Worm (Caenorhabditis elegans) whole organism, young adult: Measurements from ENCODE around the gene F13E9.16.
A peak's percentile ranks its signal among the peaks of the same experiment; 100 is the strongest.

ENCODE experiments used
- B0336.3 ChIP-seq: fragments of 200-800 bp; sonication (Bioruptor generic); IDR thresholded peaks from 2 replicates; pipeline ENCODE4 v1.3.6; 2022; ENCODE audit warnings: missing genetic modification characterization, missing compliant biosample characterization
- D2030.7 ChIP-seq: fragments of 200-800 bp; sonication (Bioruptor generic); IDR thresholded peaks from 2 replicates; pipeline ENCODE4 v1.3.6; 2022; ENCODE audit warnings: missing genetic modification reagents, missing genetic modification characterization, missing compliant biosample characterization
- F49E8.2 ChIP-seq: sonication (generic microtip); optimal IDR thresholded peaks from 3 replicates; lab custom pipeline; 2017; ENCODE audit warnings: missing genetic modification characterization, mild to moderate bottlenecking, missing compliant biosample characterization, antibody characterized with exemption, moderate library complexity; ENCODE audit not compliant: insufficient read depth
- F52B5.7 ChIP-seq: sonication (generic microtip); optimal IDR thresholded peaks from 2 replicates; lab custom pipeline; 2016; ENCODE audit warnings: mild to moderate bottlenecking, missing genetic modification characterization, missing compliant biosample characterization
- F57A8.1 ChIP-seq: fragments of 200-800 bp; sonication (Bioruptor generic); optimal IDR thresholded peaks from 2 replicates; lab custom pipeline; 2018; ENCODE audit warnings: mild to moderate bottlenecking, missing genetic modification characterization, moderate library complexity, missing compliant biosample characterization
- T07F8.4 ChIP-seq: sonication (generic microtip); optimal IDR thresholded peaks from 2 replicates; lab custom pipeline; 2016; ENCODE audit warnings: mild to moderate bottlenecking, missing genetic modification characterization, moderate library complexity, missing compliant biosample characterization
- T26A5.8 ChIP-seq: sonication (generic microtip); optimal IDR thresholded peaks from 2 replicates; lab custom pipeline; 2016; ENCODE audit warnings: missing genetic modification characterization, missing compliant biosample characterization
- Y53G8AR.9 ChIP-seq: fragments of 200-800 bp; sonication (Bioruptor generic); conservative IDR thresholded peaks from 2 replicates; pipeline ENCODE4 v1.3.6; 2022; ENCODE audit warnings: missing genetic modification reagents, missing genetic modification characterization, missing compliant biosample characterization
- Y95B8A.8 ChIP-seq: fragments of 200-800 bp; sonication (Bioruptor generic); IDR thresholded peaks from 2 replicates; pipeline ENCODE4 v1.3.6; 2022; ENCODE audit warnings: missing genetic modification reagents, missing genetic modification characterization, missing compliant biosample characterization
- atf-7 ChIP-seq: sonication (generic microtip); optimal IDR thresholded peaks from 2 replicates; lab custom pipeline; 2017; ENCODE audit warnings: mild to moderate bottlenecking, missing genetic modification characterization, missing compliant biosample characterization
- attf-5 ChIP-seq: fragments of 200-800 bp; sonication (Bioruptor generic); optimal IDR thresholded peaks from 2 replicates; lab custom pipeline; 2018; ENCODE audit warnings: mild to moderate bottlenecking, missing genetic modification characterization, missing compliant biosample characterization
- bed-1 ChIP-seq: fragments of 200-800 bp; sonication (Bioruptor generic); IDR thresholded peaks from 2 replicates; pipeline ENCODE4 v1.3.6; 2022; ENCODE audit warnings: missing genetic modification reagents, missing genetic modification characterization, missing compliant biosample characterization
- ccch-3 ChIP-seq: fragments of 200-800 bp; sonication (Bioruptor generic); optimal IDR thresholded peaks from 2 replicates; lab custom pipeline; 2018; ENCODE audit warnings: mild to moderate bottlenecking, missing genetic modification characterization, missing compliant biosample characterization
- cebp-2 ChIP-seq: fragments of 200-800 bp; sonication (Bioruptor generic); IDR thresholded peaks from 2 replicates; pipeline ENCODE4 v1.3.6; 2022; ENCODE audit warnings: missing genetic modification characterization, missing compliant biosample characterization
- ceh-91 ChIP-seq: fragments of 200-800 bp; sonication (Bioruptor generic); IDR thresholded peaks from 2 replicates; pipeline ENCODE4 v1.3.6; 2022; ENCODE audit warnings: missing genetic modification reagents, missing genetic modification characterization, missing compliant biosample characterization
- dox-1 ChIP-seq: fragments of 200-800 bp; sonication (Bioruptor generic); IDR thresholded peaks from 2 replicates; pipeline ENCODE4 v1.3.6; 2022; ENCODE audit warnings: missing genetic modification reagents, missing genetic modification characterization, missing compliant biosample characterization
- dpff-1 ChIP-seq: sonication (generic microtip); optimal IDR thresholded peaks from 2 replicates; lab custom pipeline; 2017; ENCODE audit warnings: mild to moderate bottlenecking, missing genetic modification characterization, missing compliant biosample characterization
- dpl-1 ChIP-seq: fragments of 150-350 bp; optimal IDR thresholded peaks from 2 replicates; lab custom pipeline; 2014; ENCODE audit warnings: missing biosample characterization, missing genetic modification reagents, missing genetic modification characterization
- egl-18 ChIP-seq: fragments of 200-800 bp; sonication (Bioruptor generic); IDR thresholded peaks from 2 replicates; pipeline ENCODE4 v1.3.6; 2022; ENCODE audit warnings: missing genetic modification reagents, missing genetic modification characterization, missing compliant biosample characterization
- egrh-3 ChIP-seq: fragments of 200-800 bp; sonication (Bioruptor generic); IDR thresholded peaks from 2 replicates; pipeline ENCODE4 v1.3.6; 2022; ENCODE audit warnings: missing genetic modification reagents, missing genetic modification characterization, missing compliant biosample characterization
- ekl-4 ChIP-seq: fragments of 200-800 bp; sonication (Bioruptor generic); IDR thresholded peaks from 2 replicates; pipeline ENCODE4 v1.3.6; 2022; ENCODE audit warnings: missing genetic modification reagents, missing genetic modification characterization, missing compliant biosample characterization
- ets-4 ChIP-seq: fragments of 200-800 bp; sonication (Bioruptor generic); optimal IDR thresholded peaks from 2 replicates; lab custom pipeline; 2018; ENCODE audit warnings: mild to moderate bottlenecking, missing genetic modification characterization, missing compliant biosample characterization
- gei-17 ChIP-seq: fragments of 200-800 bp; sonication (Bioruptor generic); optimal IDR thresholded peaks from 2 replicates; lab custom pipeline; 2018; ENCODE audit warnings: mild to moderate bottlenecking, missing genetic modification characterization, missing compliant biosample characterization
- hmg-1.2 ChIP-seq: fragments of 200-800 bp; sonication (Bioruptor generic); IDR thresholded peaks from 2 replicates; pipeline ENCODE4 v1.3.6; 2022; ENCODE audit warnings: missing genetic modification reagents, missing genetic modification characterization, missing compliant biosample characterization
- hmg-20 ChIP-seq: fragments of 200-800 bp; sonication (Bioruptor generic); IDR thresholded peaks from 2 replicates; pipeline ENCODE4 v1.3.6; 2022; ENCODE audit warnings: missing genetic modification reagents, missing genetic modification characterization, missing compliant biosample characterization
- lag-1 ChIP-seq: fragments of 200-800 bp; sonication (Bioruptor generic); IDR thresholded peaks from 2 replicates; pipeline ENCODE4 v1.3.6; 2022; ENCODE audit warnings: missing genetic modification reagents, missing genetic modification characterization, missing compliant biosample characterization
- lin-26 ChIP-seq: fragments of 200-800 bp; sonication (Bioruptor generic); IDR thresholded peaks from 2 replicates; pipeline ENCODE4 v1.3.6; 2022; ENCODE audit warnings: missing genetic modification reagents, missing genetic modification characterization, missing compliant biosample characterization
- lin-35 ChIP-seq, 3 experiments: fragments of 150-350 bp in 2 of 3; sonication (generic microtip) in 1 of 3; optimal IDR thresholded peaks; 2 replicates each; lab custom pipeline; 2014 to 2018; ENCODE audit warnings: missing biosample characterization in 3 of 3, missing genetic modification characterization in 3 of 3, missing genetic modification reagents in 3 of 3
- lir-1 ChIP-seq: fragments of 200-800 bp; sonication (Bioruptor generic); conservative IDR thresholded peaks from 2 replicates; pipeline ENCODE4 v1.3.6; 2022; ENCODE audit warnings: missing genetic modification reagents, missing genetic modification characterization, missing compliant biosample characterization
- lsl-1 ChIP-seq: fragments of 200-800 bp; sonication (Bioruptor generic); optimal IDR thresholded peaks from 2 replicates; lab custom pipeline; 2018; ENCODE audit warnings: mild to moderate bottlenecking, missing genetic modification characterization, moderate library complexity, missing compliant biosample characterization
- lsy-27 ChIP-seq: sonication (generic microtip); optimal IDR thresholded peaks from 2 replicates; lab custom pipeline; 2017; ENCODE audit warnings: missing genetic modification characterization, mild to moderate bottlenecking, missing compliant biosample characterization, antibody characterized with exemption, missing genotype, borderline replicate concordance; ENCODE audit not compliant: insufficient read depth
- madf-10 ChIP-seq: sonication (generic microtip); optimal IDR thresholded peaks from 2 replicates; lab custom pipeline; 2016; ENCODE audit warnings: mild to moderate bottlenecking, missing genetic modification characterization, missing compliant biosample characterization
- madf-3 ChIP-seq: fragments of 200-800 bp; sonication (Bioruptor generic); IDR thresholded peaks from 2 replicates; pipeline ENCODE4 v1.3.6; 2022; ENCODE audit warnings: missing genetic modification reagents, missing genetic modification characterization, missing compliant biosample characterization
- madf-6 ChIP-seq: fragments of 200-800 bp; sonication (Bioruptor generic); IDR thresholded peaks from 2 replicates; pipeline ENCODE4 v1.3.6; 2022; ENCODE audit warnings: missing genetic modification reagents, missing genetic modification characterization, missing compliant biosample characterization
- mel-28 ChIP-seq: sonication (generic microtip); optimal IDR thresholded peaks from 2 replicates; lab custom pipeline; 2016; ENCODE audit warnings: borderline replicate concordance, mild to moderate bottlenecking, missing genetic modification characterization, missing compliant biosample characterization
- mxl-1 ChIP-seq: sonication (generic microtip); optimal IDR thresholded peaks from 2 replicates; lab custom pipeline; 2016; ENCODE audit warnings: missing genetic modification characterization, missing compliant biosample characterization
- nfya-1 ChIP-seq: sonication (generic microtip); optimal IDR thresholded peaks from 2 replicates; lab custom pipeline; 2017; ENCODE audit warnings: antibody characterized with exemption, missing compliant biosample characterization, missing genetic modification characterization, borderline replicate concordance; ENCODE audit not compliant: insufficient read depth
- nfya-2 ChIP-seq: fragments of 200-800 bp; sonication (Bioruptor generic); IDR thresholded peaks from 2 replicates; pipeline ENCODE4 v1.3.6; 2022; ENCODE audit warnings: missing genetic modification reagents, missing genetic modification characterization, missing compliant biosample characterization
- nhr-90 ChIP-seq: sonication (generic microtip); optimal IDR thresholded peaks from 2 replicates; lab custom pipeline; 2016; ENCODE audit warnings: missing genotype, mild to moderate bottlenecking, missing genetic modification characterization, missing compliant biosample characterization
- pbrm-1 ChIP-seq: fragments of 200-800 bp; sonication (Bioruptor generic); IDR thresholded peaks from 2 replicates; pipeline ENCODE4 v1.3.6; 2022; ENCODE audit warnings: missing genetic modification reagents, missing genetic modification characterization, missing compliant biosample characterization
- pha-4 ChIP-seq: fragments of 150-350 bp; sonication (generic microtip); optimal IDR thresholded peaks from 2 replicates; lab custom pipeline; 2014; ENCODE audit warnings: missing biosample characterization, missing genetic modification reagents, missing genetic modification characterization
- rpc-1 ChIP-seq, 2 experiments: fragments of 150-350 bp in 1 of 2; sonication (generic microtip) in 1 of 2; optimal IDR thresholded peaks; 2 replicates each; lab custom pipeline; 2014 to 2018; ENCODE audit warnings: missing biosample characterization in 1 of 2, missing genetic modification characterization in 1 of 2, missing genetic modification reagents in 1 of 2, missing genotype in 1 of 2
- snpc-3.4 ChIP-seq: sonication (generic microtip); optimal IDR thresholded peaks from 2 replicates; lab custom pipeline; 2017; ENCODE audit warnings: missing genetic modification characterization, mild to moderate bottlenecking, missing compliant biosample characterization, antibody characterized with exemption, moderate library complexity, missing genotype, missing genetic modification reagents
- tlf-1 ChIP-seq: fragments of 200-800 bp; sonication (Bioruptor generic); optimal IDR thresholded peaks from 2 replicates; lab custom pipeline; 2018; ENCODE audit warnings: mild to moderate bottlenecking, missing genetic modification characterization, missing compliant biosample characterization
- unc-62 ChIP-seq: fragments of 150-350 bp; optimal IDR thresholded peaks from 2 replicates; lab custom pipeline; 2014; ENCODE audit warnings: missing biosample characterization, missing genetic modification reagents, missing genetic modification characterization
- xnd-1 ChIP-seq: sonication (generic microtip); optimal IDR thresholded peaks from 2 replicates; lab custom pipeline; 2016; ENCODE audit warnings: missing genotype, missing genetic modification reagents, missing genetic modification characterization, missing compliant biosample characterization
- ztf-18 ChIP-seq: sonication (generic microtip); optimal IDR thresholded peaks from 2 replicates; lab custom pipeline; 2016; ENCODE audit warnings: missing genotype, mild to moderate bottlenecking, missing genetic modification characterization, missing compliant biosample characterization
- ztf-22 ChIP-seq: fragments of 200-800 bp; sonication (Bioruptor generic); optimal IDR thresholded peaks from 2 replicates; lab custom pipeline; 2018; ENCODE audit warnings: mild to moderate bottlenecking, missing genetic modification characterization, moderate library complexity, missing compliant biosample characterization

The F13E9.16 gene

ce11 chrIV:10935336-10935735, 48.2 kb upstream of the F13E9.16 start:
- TF ChIP-seq egrh-3 (GFP tag; lab: Robert Waterston, UW), result peak; percentile 29; the same call in 1 of the 2 replicates
- TF ChIP-seq nfya-1 (tag; lab: Kevin White, UChicago), result no peak
- 0 out of 2 replicates have a peak, but pooled peaks have one; percentile 65 for TF ChIP-seq lin-26 (GFP tag; lab: Robert Waterston, UW)
- peak; percentile 88 for TF ChIP-seq Y95B8A.8
- peak; percentile 47; the same call in 1 of the 2 replicates for TF ChIP-seq Y53G8AR.9 (GFP tag; lab: Robert Waterston, UW)
- TF ChIP-seq ets-4 (GFP tag; lab: Kevin White, UChicago), result no peak
- TF ChIP-seq egl-18 (GFP tag; lab: Robert Waterston, UW), result no peak
- TF ChIP-seq lir-1 (GFP tag; lab: Robert Waterston, UW), result peak; percentile 55
- no peak for TF ChIP-seq F57A8.1 (GFP tag; lab: Kevin White, UChicago)
- no peak for TF ChIP-seq gei-17 (GFP tag; lab: Kevin White, UChicago)
- TF ChIP-seq dox-1, result peak; percentile 75
- peak; percentile 77 for TF ChIP-seq hmg-1.2 (GFP tag; lab: Robert Waterston, UW)
- TF ChIP-seq tlf-1, result peak; percentile 78
- no peak for TF ChIP-seq bed-1
- no peak for TF ChIP-seq xnd-1 (tag; lab: Kevin White, UChicago)
- TF ChIP-seq ekl-4, result peak; percentile 85
- TF ChIP-seq dpl-1 (GFP tag; lab: Kevin White, UChicago), result no peak
- TF ChIP-seq nhr-90 (tag; lab: Kevin White, UChicago), result no peak
- TF ChIP-seq mel-28 (tag; lab: Kevin White, UChicago), result no peak
- no peak for TF ChIP-seq lag-1 (GFP tag; lab: Robert Waterston, UW)
- no peak for TF ChIP-seq ccch-3 (GFP tag; lab: Kevin White, UChicago)
- peak; percentile 73 for TF ChIP-seq F52B5.7 (tag; lab: Kevin White, UChicago)
- no peak for TF ChIP-seq F49E8.2 (tag; lab: Kevin White, UChicago)
- TF ChIP-seq snpc-3.4 (tag; lab: Kevin White, UChicago), result no peak
- TF ChIP-seq ceh-91, result no peak
- TF ChIP-seq lsy-27 (tag; lab: Kevin White, UChicago), result no peak
- no peak for TF ChIP-seq T07F8.4 (tag; lab: Kevin White, UChicago)
- no peak for TF ChIP-seq pha-4
- TF ChIP-seq unc-62 (GFP tag; lab: Kevin White, UChicago), result peak; percentile 73
- TF ChIP-seq madf-10 (tag; lab: Kevin White, UChicago), result peak; percentile 59
- peak; percentile 74 for TF ChIP-seq atf-7
- no peak for TF ChIP-seq lsl-1 (GFP tag; lab: Kevin White, UChicago)
- peak; percentile 74 for TF ChIP-seq pbrm-1 (GFP tag; lab: Robert Waterston, UW)
- TF ChIP-seq madf-3, result peak; percentile 80; the same call in 1 of the 2 replicates
- no peak for TF ChIP-seq T26A5.8 (tag; lab: Kevin White, UChicago)
- TF ChIP-seq madf-6 (GFP tag; lab: Robert Waterston, UW), result no peak; the same call in 1 of the 2 replicates
- no peak for TF ChIP-seq rpc-1 (optimal IDR thresholded peaks at IDR 0.05; lab: Kevin White, UChicago)
- TF ChIP-seq rpc-1 (tag; optimal IDR thresholded peaks at IDR 0.05; lab: Kevin White, UChicago), result no peak
- no peak for TF ChIP-seq mxl-1 (tag; lab: Kevin White, UChicago)
- TF ChIP-seq B0336.3 (GFP tag; lab: Robert Waterston, UW), result peak; percentile 17; the same call in 1 of the 2 replicates
- TF ChIP-seq dpff-1, result no peak
- no peak for TF ChIP-seq nfya-2 (GFP tag; lab: Robert Waterston, UW)
- TF ChIP-seq attf-5 (GFP tag; lab: Kevin White, UChicago), result peak; percentile 72
- no peak for TF ChIP-seq ztf-18
- TF ChIP-seq lin-35 (GFP tag; optimal IDR thresholded peaks at IDR 0.05; lab: Kevin White, UChicago), result peak in 1 of 3 experiments; percentile 85
- no peak for TF ChIP-seq hmg-20 (GFP tag; lab: Robert Waterston, UW)
- no peak for TF ChIP-seq D2030.7 (GFP tag; lab: Robert Waterston, UW)
- peak; percentile 75 for TF ChIP-seq ztf-22
- TF ChIP-seq cebp-2, result no peak
